Fruit fly (Drosophila melanogaster): ENCODE data around the gene CG4962.

- TF ChIP-seq CTCF (optimal IDR thresholded peaks at IDR 0.05) = no peak
- TF ChIP-seq CG8478 (optimal IDR thresholded peaks at IDR 0.05) = no peak
Observed at dm6 chr3L:16286258-16286657, 9.1 kb downstream of the CG4962 start.

Measured in S2 (cell line).